Worm (Caenorhabditis elegans) whole organism, L1 larva: ENCODE results near the gene srd-20.

ENCODE experiments used
- C34B4.2 ChIP-seq: sonication (generic microtip); optimal IDR thresholded peaks from 2 replicates; lab custom pipeline; 2017; ENCODE audit warnings: mild to moderate bottlenecking, missing genetic modification characterization, missing compliant biosample characterization
- aly-2 ChIP-seq: fragments of 150-350 bp; optimal IDR thresholded peaks from 2 replicates; lab custom pipeline; 2014; ENCODE audit warnings: missing biosample characterization, missing genetic modification characterization
- ama-1 ChIP-seq: fragments of 150-350 bp; optimal IDR thresholded peaks from 2 replicates; lab custom pipeline; 2014
- blmp-1 ChIP-seq: fragments of 150-350 bp; optimal IDR thresholded peaks from 2 replicates; lab custom pipeline; 2014; ENCODE audit warnings: missing biosample characterization, missing genetic modification characterization
- ceh-8 ChIP-seq: fragments of 200-800 bp; sonication (Bioruptor generic); optimal IDR thresholded peaks from 2 replicates; lab custom pipeline; 2018; ENCODE audit warnings: mild to moderate bottlenecking, missing genetic modification characterization, moderate library complexity, missing compliant biosample characterization
- ceh-88 ChIP-seq: fragments of 200-800 bp; sonication (Bioruptor generic); IDR thresholded peaks from 2 replicates; pipeline ENCODE4 v1.3.6; 2022; ENCODE audit warnings: missing genetic modification characterization, missing compliant biosample characterization
- ceh-90 ChIP-seq: sonication (generic microtip); optimal IDR thresholded peaks from 2 replicates; lab custom pipeline; 2016; ENCODE audit warnings: missing genetic modification characterization, missing compliant biosample characterization
- dpl-1 ChIP-seq, 3 experiments: fragments of 150-350 bp in 2 of 3; sonication (generic microtip) in 1 of 3; optimal IDR thresholded peaks; 2 replicates each; lab custom pipeline; 2014 to 2017; ENCODE audit warnings: missing biosample characterization in 3 of 3, missing genetic modification characterization in 3 of 3, missing genetic modification reagents in 3 of 3
- dsc-1 ChIP-seq: sonication (generic microtip); optimal IDR thresholded peaks from 2 replicates; lab custom pipeline; 2016; ENCODE audit warnings: mild to moderate bottlenecking, missing genetic modification characterization, missing compliant biosample characterization
- efl-1 ChIP-seq, 4 experiments: fragments of 150-350 bp; optimal IDR thresholded peaks in 3 of 4; peaks in 1 of 4; 1 replicate in 1 of 4; 2 replicates in 3 of 4; lab custom pipeline; 2014; ENCODE audit warnings: missing biosample characterization in 2 of 4, missing genetic modification characterization in 2 of 4, missing genetic modification reagents in 2 of 4
- egl-13 ChIP-seq: sonication (generic microtip); optimal IDR thresholded peaks from 2 replicates; lab custom pipeline; 2016; ENCODE audit warnings: missing genotype, missing genetic modification reagents, missing genetic modification characterization, missing compliant biosample characterization
- elt-2 ChIP-seq: sonication (generic microtip); optimal IDR thresholded peaks from 2 replicates; lab custom pipeline; 2016; ENCODE audit warnings: missing genetic modification characterization, mild to moderate bottlenecking, inconsistent platforms, missing compliant biosample characterization, missing genetic modification reagents
- elt-3 ChIP-seq, 6 experiments: fragments of 150-350 bp in 1 of 6; sonication (generic microtip); optimal IDR thresholded peaks; 2 replicates each; lab custom pipeline; 2017 to 2018; ENCODE audit warnings: missing biosample characterization in 6 of 6, missing genetic modification characterization in 6 of 6, inconsistent platforms in 1 of 6
- fkh-10 ChIP-seq: sonication (generic microtip); optimal IDR thresholded peaks from 2 replicates; lab custom pipeline; 2017; ENCODE audit warnings: missing biosample characterization, missing genetic modification reagents, missing genetic modification characterization
- fkh-8 ChIP-seq: sonication (generic microtip); optimal IDR thresholded peaks from 2 replicates; lab custom pipeline; 2016; ENCODE audit warnings: mild to moderate bottlenecking, missing genetic modification characterization, missing compliant biosample characterization
- fos-1 ChIP-seq: fragments of 150-350 bp; optimal IDR thresholded peaks from 2 replicates; lab custom pipeline; 2014; ENCODE audit warnings: missing biosample characterization, missing genetic modification characterization
- grh-1 ChIP-seq: fragments of 200-800 bp; sonication (Bioruptor generic); IDR thresholded peaks from 2 replicates; pipeline ENCODE4 v1.3.6; 2022; ENCODE audit warnings: missing genetic modification reagents, missing genetic modification characterization, missing compliant biosample characterization
- hlh-17 ChIP-seq: fragments of 200-800 bp; sonication (Bioruptor generic); optimal IDR thresholded peaks from 2 replicates; lab custom pipeline; 2018; ENCODE audit warnings: missing genetic modification characterization, mild to moderate bottlenecking, missing compliant biosample characterization, moderate library complexity, borderline replicate concordance
- jun-1 ChIP-seq: fragments of 150-350 bp; optimal IDR thresholded peaks from 2 replicates; lab custom pipeline; 2014; ENCODE audit warnings: missing biosample characterization, missing genetic modification reagents, missing genetic modification characterization
- lin-13 ChIP-seq: fragments of 150-350 bp; optimal IDR thresholded peaks from 2 replicates; lab custom pipeline; 2014; ENCODE audit warnings: missing biosample characterization, missing genetic modification reagents, missing genetic modification characterization
- lin-15B ChIP-seq: fragments of 150-350 bp; sonication (generic microtip); optimal IDR thresholded peaks from 3 replicates; lab custom pipeline; 2014; ENCODE audit warnings: missing biosample characterization, missing genetic modification characterization
- lin-35 ChIP-seq, 2 experiments: fragments of 150-350 bp; optimal IDR thresholded peaks; 2 replicates each; lab custom pipeline; 2014; ENCODE audit warnings: missing biosample characterization in 2 of 2, missing genetic modification characterization in 2 of 2, missing genetic modification reagents in 2 of 2
- lin-39 ChIP-seq: fragments of 150-350 bp; optimal IDR thresholded peaks from 2 replicates; lab custom pipeline; 2014; ENCODE audit warnings: missing biosample characterization, missing genetic modification reagents, missing genetic modification characterization
- lir-3 ChIP-seq: sonication (generic microtip); optimal IDR thresholded peaks from 2 replicates; lab custom pipeline; 2016; ENCODE audit warnings: mild to moderate bottlenecking, missing genetic modification characterization, moderate library complexity, missing compliant biosample characterization; ENCODE audit not compliant: poor library complexity
- lsy-2 ChIP-seq, 2 experiments: fragments of 150-350 bp; optimal IDR thresholded peaks; 2 replicates each; lab custom pipeline; 2014; ENCODE audit warnings: missing biosample characterization in 2 of 2, missing genetic modification characterization in 2 of 2
- mdl-1 ChIP-seq, 2 experiments: fragments of 150-350 bp; optimal IDR thresholded peaks; 2 replicates each; lab custom pipeline; 2014 to 2017; ENCODE audit warnings: missing biosample characterization in 2 of 2, missing genetic modification characterization in 2 of 2, inconsistent platforms in 1 of 2
- mep-1 ChIP-seq: fragments of 150-350 bp; optimal IDR thresholded peaks from 2 replicates; lab custom pipeline; 2014; ENCODE audit warnings: missing biosample characterization, missing genetic modification characterization
- nhr-11 ChIP-seq: fragments of 150-350 bp; optimal IDR thresholded peaks from 2 replicates; lab custom pipeline; 2014; ENCODE audit warnings: missing biosample characterization, missing genetic modification characterization
- nhr-19 ChIP-seq: fragments of 200-800 bp; sonication (Bioruptor generic); conservative IDR thresholded peaks from 2 replicates; pipeline ENCODE4 v1.3.6; 2022; ENCODE audit warnings: missing genetic modification characterization, missing compliant biosample characterization
- nhr-20 ChIP-seq: sonication (generic microtip); optimal IDR thresholded peaks from 2 replicates; lab custom pipeline; 2016; ENCODE audit warnings: mild to moderate bottlenecking, missing genetic modification characterization, missing compliant biosample characterization
- nhr-71 ChIP-seq: sonication (generic microtip); optimal IDR thresholded peaks from 2 replicates; lab custom pipeline; 2016; ENCODE audit warnings: mild to moderate bottlenecking, missing genetic modification characterization, moderate library complexity, missing compliant biosample characterization
- nhr-77 ChIP-seq: fragments of 150-350 bp; optimal IDR thresholded peaks from 2 replicates; lab custom pipeline; 2014; ENCODE audit warnings: missing biosample characterization, missing genetic modification characterization
- nhr-85 ChIP-seq: sonication (generic microtip); peaks from one replicate; lab custom pipeline; 2016; ENCODE audit warnings: missing genetic modification characterization, inconsistent platforms, missing compliant biosample characterization
- nhr-90 ChIP-seq: sonication (generic microtip); optimal IDR thresholded peaks from 2 replicates; lab custom pipeline; 2016; ENCODE audit warnings: mild to moderate bottlenecking, missing genetic modification characterization, missing compliant biosample characterization; ENCODE audit not compliant: poor library complexity
- pax-3 ChIP-seq: fragments of 200-800 bp; sonication (Bioruptor generic); optimal IDR thresholded peaks from 2 replicates; lab custom pipeline; 2018; ENCODE audit warnings: mild to moderate bottlenecking, missing genetic modification characterization, moderate library complexity, missing compliant biosample characterization
- pqm-1 ChIP-seq: sonication (generic microtip); optimal IDR thresholded peaks from 3 replicates; lab custom pipeline; 2017; ENCODE audit warnings: missing biosample characterization, missing genetic modification characterization
- rnt-1 ChIP-seq: sonication (generic microtip); optimal IDR thresholded peaks from 2 replicates; lab custom pipeline; 2016; ENCODE audit warnings: mild to moderate bottlenecking, missing genetic modification characterization, moderate library complexity, missing compliant biosample characterization
- skn-1 ChIP-seq: fragments of 150-350 bp; optimal IDR thresholded peaks from 2 replicates; lab custom pipeline; 2014; ENCODE audit warnings: missing biosample characterization, missing genetic modification characterization
- snpc-4 ChIP-seq: fragments of 150-350 bp; optimal IDR thresholded peaks from 2 replicates; lab custom pipeline; 2014; ENCODE audit warnings: missing biosample characterization, missing genetic modification characterization
- tlp-1 ChIP-seq: fragments of 150-350 bp; optimal IDR thresholded peaks from 2 replicates; lab custom pipeline; 2014; ENCODE audit warnings: missing biosample characterization, missing genetic modification characterization
- unc-86 ChIP-seq: sonication (generic microtip); optimal IDR thresholded peaks from 2 replicates; lab custom pipeline; 2016; ENCODE audit warnings: missing genetic modification characterization, missing compliant biosample characterization
- unc-98 ChIP-seq: fragments of 200-800 bp; sonication (Bioruptor generic); IDR thresholded peaks from 2 replicates; pipeline ENCODE4 v1.3.6; 2022; ENCODE audit warnings: missing genetic modification characterization, missing compliant biosample characterization
- xbp-1 ChIP-seq: sonication (generic microtip); optimal IDR thresholded peaks from 2 replicates; lab custom pipeline; 2016; ENCODE audit warnings: missing genetic modification characterization, missing compliant biosample characterization
- zag-1 ChIP-seq: fragments of 150-350 bp; optimal IDR thresholded peaks from 2 replicates; lab custom pipeline; 2014; ENCODE audit warnings: missing biosample characterization, missing genetic modification characterization
- ztf-11 ChIP-seq, 2 experiments: sonication (generic microtip); optimal IDR thresholded peaks; 2 replicates each; lab custom pipeline; 2016 to 2017; ENCODE audit warnings: missing genetic modification characterization in 2 of 2, missing biosample characterization in 1 of 2, missing compliant biosample characterization in 1 of 2

Gene srd-20

ce11 chrV:6053188-6053687 lies 2.2 kb upstream of the srd-20 start, which contains the start of gene seip-1 (continued):
- TF ChIP-seq hlh-17 = no peak
- no peak for TF ChIP-seq aly-2 (tag; lab: Kevin White, UChicago)
- peak; percentile 81 for TF ChIP-seq rnt-1 (tag; lab: Kevin White, UChicago)
- peak; percentile 81 for TF ChIP-seq nhr-19 (GFP tag; lab: Robert Waterston, UW)
- peak; percentile 75 for TF ChIP-seq unc-86 (tag; lab: Kevin White, UChicago)
- TF ChIP-seq mep-1 (tag; lab: Kevin White, UChicago) = peak; percentile 94
- peak; percentile 67 for TF ChIP-seq jun-1
- TF ChIP-seq lir-3 = peak; percentile 58
- peak; percentile 72 for TF ChIP-seq blmp-1 (tag; lab: Kevin White, UChicago)
- peak; percentile 72 for TF ChIP-seq lin-13 (GFP tag; lab: Kevin White, UChicago)
- peak; percentile 71 to 81 (median 72) for TF ChIP-seq dpl-1 (GFP tag; optimal IDR thresholded peaks at IDR 0.05; lab: Kevin White, UChicago)
- peak; percentile 57 for TF ChIP-seq ceh-8 (GFP tag; lab: Kevin White, UChicago)
- TF ChIP-seq ceh-88 (GFP tag; lab: Robert Waterston, UW) = peak; percentile 76
- peak; percentile 43 for TF ChIP-seq ama-1
- peak; percentile 19 for TF ChIP-seq ceh-90 (tag; lab: Kevin White, UChicago)
- TF ChIP-seq nhr-20 = peak; percentile 89
- TF ChIP-seq snpc-4 = peak; percentile 71
- TF ChIP-seq pqm-1 (tag; lab: Kevin White, UChicago) = no peak
- TF ChIP-seq elt-2 (tag; lab: Kevin White, UChicago) = peak; percentile 56
- peak; percentile 68 for TF ChIP-seq zag-1 (tag; lab: Kevin White, UChicago)
- TF ChIP-seq unc-98 = no peak
- peak; percentile 75 for TF ChIP-seq fos-1
- peak; percentile 84 to 90 for TF ChIP-seq efl-1 (optimal IDR thresholded peaks at IDR 0.05; lab: Kevin White, UChicago)
- peak; percentile 78 to 96 for TF ChIP-seq efl-1 (GFP tag; optimal IDR thresholded peaks at IDR 0.05 in 1 of 2; lab: Kevin White, UChicago)
- peak; percentile 65 for TF ChIP-seq fkh-10
- peak; percentile 51 for TF ChIP-seq dsc-1 (tag; lab: Kevin White, UChicago)
- peak; percentile 89 for TF ChIP-seq skn-1
- peak in 2 of 6 experiments; percentile 56 to 58 for TF ChIP-seq elt-3 (tag; optimal IDR thresholded peaks at IDR 0.05; lab: Kevin White, UChicago)
- TF ChIP-seq grh-1 (GFP tag; lab: Robert Waterston, UW) = no peak
- TF ChIP-seq xbp-1 (tag; lab: Kevin White, UChicago) = peak; percentile 90
- TF ChIP-seq ztf-11 (tag; optimal IDR thresholded peaks at IDR 0.05; lab: Kevin White, UChicago) = peak in 1 of 2 experiments; percentile 56
- TF ChIP-seq egl-13 (tag; lab: Kevin White, UChicago) = peak; percentile 72
- TF ChIP-seq lsy-2 (tag; optimal IDR thresholded peaks at IDR 0.05; lab: Kevin White, UChicago) = peak; percentile 76 to 91
- TF ChIP-seq nhr-71 (tag; lab: Kevin White, UChicago) = peak; percentile 92
- TF ChIP-seq nhr-90 (tag; lab: Kevin White, UChicago) = peak; percentile 64
- peak; percentile 47 for TF ChIP-seq nhr-11 (tag; lab: Kevin White, UChicago)
- peak; percentile 25 for TF ChIP-seq pax-3 (tag; lab: Kevin White, UChicago)
- TF ChIP-seq nhr-77 = peak; percentile 78
- peak; percentile 81 to 87 for TF ChIP-seq lin-35 (GFP tag; optimal IDR thresholded peaks at IDR 0.05; lab: Kevin White, UChicago)
- no peak for TF ChIP-seq lin-39
- peak; percentile 80 for TF ChIP-seq lin-15B
- TF ChIP-seq fkh-8 (tag; lab: Kevin White, UChicago) = peak; percentile 92
- peak; percentile 83 for TF ChIP-seq nhr-85 (tag; lab: Kevin White, UChicago)
- TF ChIP-seq, all 84 proteins: peak for 52

- TF ChIP-seq efl-1 (optimal IDR thresholded peaks at IDR 0.05; lab: Kevin White, UChicago) (no peak), efl-1 (GFP tag; optimal IDR thresholded peaks at IDR 0.05 in 1 of 2; lab: Kevin White, UChicago) (peak in 1 of 2 experiments; percentile 76), mdl-1 (tag; optimal IDR thresholded peaks at IDR 0.05; lab: Kevin White, UChicago) (no peak), xbp-1 (tag; lab: Kevin White, UChicago) (no peak), ztf-11 (tag; optimal IDR thresholded peaks at IDR 0.05; lab: Kevin White, UChicago) (no peak), C34B4.2 (tag; lab: Kevin White, UChicago) (no peak), tlp-1 (tag; lab: Kevin White, UChicago) (no peak)
- TF ChIP-seq, all 84 proteins: peak for 1
Measured at ce11 chrV:6063330-6063729, 7.9 kb downstream of the srd-20 start, which contains the start of gene Y38A10A.2. Gene Y38A10A.2, minus strand, starts transcription at chrV:6063430.
